Worm (Caenorhabditis elegans): ENCODE data around the gene lys-4.

- TF ChIP-seq nhr-23 (tag; optimal IDR thresholded peaks at IDR 0.05) (no peak), nhr-10 (tag; optimal IDR thresholded peaks at IDR 0.05) (no peak), egl-27 (tag; optimal IDR thresholded peaks at IDR 0.05) (no peak), nhr-129 (tag; optimal IDR thresholded peaks at IDR 0.05) (no peak)
These were observed 36.9 kb upstream of the lys-4 start, which contains the start of gene ZK792.1 for ce11 chrIV:11659794-11660312.

Measured in whole organism, L2 larva.